Fruit fly (Drosophila melanogaster) whole organism, wandering third instar larva: Measurements from ENCODE around the gene Mf.
A peak's percentile ranks its signal among the peaks of the same experiment; 100 is the strongest.

ENCODE experiments used
- Abd-B ChIP-seq: fragments of >200 bp; optimal IDR thresholded peaks from 2 replicates; lab custom pipeline; 2017; ENCODE audit warnings: missing biosample characterization, missing genetic modification characterization
- CG32264 ChIP-seq: fragments of 200-800 bp; sonication (Bioruptor generic); optimal IDR thresholded peaks from 2 replicates; lab custom pipeline; 2016; ENCODE audit warnings: missing biosample characterization, missing genetic modification characterization
- CG9705 ChIP-seq: fragments of 200-800 bp; sonication (Bioruptor generic); optimal IDR thresholded peaks from 2 replicates; lab custom pipeline; 2018; ENCODE audit warnings: missing biosample characterization, mild to moderate bottlenecking, missing genetic modification characterization
- CrebA ChIP-seq: fragments of 200-800 bp; sonication (Bioruptor generic); optimal IDR thresholded peaks from 2 replicates; lab custom pipeline; 2016; ENCODE audit warnings: missing biosample characterization, mild to moderate bottlenecking, missing genetic modification characterization, borderline replicate concordance
- Dfd ChIP-seq: fragments of >200 bp; optimal IDR thresholded peaks from 2 replicates; lab custom pipeline; 2017; ENCODE audit warnings: missing biosample characterization, missing genetic modification characterization
- Dif ChIP-seq: fragments of 200-275, 200-300 bp; sonication (Bioruptor generic); optimal IDR thresholded peaks from 2 replicates; lab custom pipeline; 2018; ENCODE audit warnings: missing biosample characterization, missing genetic modification characterization; ENCODE audit not compliant: partially characterized antibody
- GATAd ChIP-seq: sonication (Bioruptor generic); optimal IDR thresholded peaks from 2 replicates; lab custom pipeline; 2016; ENCODE audit warnings: missing biosample characterization, missing genetic modification characterization
- HLH106 ChIP-seq: fragments of 200-800 bp; optimal IDR thresholded peaks from 3 replicates; lab custom pipeline; 2019; ENCODE audit warnings: missing biosample characterization, mild to moderate bottlenecking, missing genetic modification characterization, moderate library complexity
- Hnf4 ChIP-seq: fragments of 200-800 bp; sonication (Bioruptor generic); optimal IDR thresholded peaks from 2 replicates; lab custom pipeline; 2016; ENCODE audit warnings: missing biosample characterization, mild to moderate bottlenecking, missing genetic modification characterization
- Hr78 ChIP-seq: fragments of >200 bp; optimal IDR thresholded peaks from 2 replicates; lab custom pipeline; 2017; ENCODE audit warnings: missing biosample characterization, missing genetic modification characterization
- Hr83 ChIP-seq: fragments of 200-300 bp; sonication (Bioruptor generic); optimal IDR thresholded peaks from 2 replicates; lab custom pipeline; 2016; ENCODE audit warnings: missing biosample characterization, mild to moderate bottlenecking, missing genetic modification characterization, moderate library complexity; ENCODE audit not compliant: poor library complexity, severe bottlenecking
- Jra ChIP-seq: sonication (Bioruptor generic); optimal IDR thresholded peaks from 2 replicates; lab custom pipeline; 2016; ENCODE audit warnings: missing biosample characterization, missing genetic modification characterization
- Mio ChIP-seq: sonication (Bioruptor generic); optimal IDR thresholded peaks from 2 replicates; lab custom pipeline; 2016; ENCODE audit warnings: missing biosample characterization, missing genetic modification characterization
- Myc ChIP-seq: fragments of >200 bp; optimal IDR thresholded peaks from 2 replicates; lab custom pipeline; 2017
- N ChIP-seq: fragments of >200 bp; optimal IDR thresholded peaks from 2 replicates; lab custom pipeline; 2018; ENCODE audit warnings: missing biosample characterization, missing external identifiers, missing genetic modification characterization
- OdsH ChIP-seq: fragments of 200-800 bp; sonication (Bioruptor generic); optimal IDR thresholded peaks from 2 replicates; lab custom pipeline; 2016; ENCODE audit warnings: missing biosample characterization, mild to moderate bottlenecking, missing genetic modification characterization
- Rel ChIP-seq, 2 experiments: fragments of 200-800 bp; sonication (Bioruptor generic) in 1 of 2; optimal IDR thresholded peaks; 2 replicates in 1 of 2; 3 replicates in 1 of 2; lab custom pipeline; 2016 to 2019; ENCODE audit warnings: mild to moderate bottlenecking in 2 of 2, missing biosample characterization in 2 of 2, missing genetic modification characterization in 2 of 2, moderate library complexity in 1 of 2
- Sp1 ChIP-seq: fragments of 200-800 bp; sonication (Bioruptor generic); optimal IDR thresholded peaks from 3 replicates; lab custom pipeline; 2019; ENCODE audit warnings: missing biosample characterization, mild to moderate bottlenecking, missing genetic modification characterization, moderate library complexity
- Vsx2 ChIP-seq: fragments of 200-300, 225-300 bp; sonication (Bioruptor generic); optimal IDR thresholded peaks from 2 replicates; lab custom pipeline; 2018; ENCODE audit warnings: missing biosample characterization, missing genetic modification characterization; ENCODE audit not compliant: partially characterized antibody
- br ChIP-seq: fragments of 200-800 bp; sonication (Bioruptor generic); optimal IDR thresholded peaks from 2 replicates; lab custom pipeline; 2016; ENCODE audit warnings: missing biosample characterization, missing genetic modification characterization
- brk ChIP-seq: fragments of 200-800 bp; sonication (Bioruptor generic); optimal IDR thresholded peaks from 2 replicates; lab custom pipeline; 2016; ENCODE audit warnings: missing biosample characterization, mild to moderate bottlenecking, missing genetic modification characterization
- dl ChIP-seq, 2 experiments: fragments of 175-275, 200-275 bp in 1 of 2; fragments of 200-275 bp in 1 of 2; sonication (Bioruptor generic); optimal IDR thresholded peaks; lab custom pipeline; 2018; ENCODE audit warnings: mild to moderate bottlenecking in 2 of 2, missing biosample characterization in 2 of 2, missing genetic modification characterization in 2 of 2, moderate library complexity in 2 of 2; ENCODE audit not compliant: partially characterized antibody in 2 of 2, insufficient read depth in 1 of 2
- dmrt93B ChIP-seq: fragments of 200-800 bp; sonication (Bioruptor generic); optimal IDR thresholded peaks from 2 replicates; lab custom pipeline; 2018; ENCODE audit warnings: missing biosample characterization, mild to moderate bottlenecking, missing genetic modification characterization
- dsf ChIP-seq: sonication (Bioruptor generic); optimal IDR thresholded peaks from 2 replicates; lab custom pipeline; 2016; ENCODE audit warnings: missing biosample characterization, missing genetic modification characterization, borderline replicate concordance
- ey ChIP-seq: fragments of 200-800 bp; sonication (Bioruptor generic); optimal IDR thresholded peaks from 2 replicates; lab custom pipeline; 2016; ENCODE audit warnings: missing biosample characterization, missing genetic modification characterization
- foxo ChIP-seq, 2 experiments: fragments of 200-800 bp; sonication (Bioruptor generic); optimal IDR thresholded peaks; 2 replicates in 1 of 2; 3 replicates in 1 of 2; lab custom pipeline; 2016 to 2017; ENCODE audit warnings: missing biosample characterization in 2 of 2, missing genetic modification characterization in 2 of 2
- fru ChIP-seq: fragments of 200-800 bp; sonication (Bioruptor generic); optimal IDR thresholded peaks from 3 replicates; lab custom pipeline; 2016; ENCODE audit warnings: missing biosample characterization, mild to moderate bottlenecking, missing genetic modification characterization
- h ChIP-seq: fragments of 200-800 bp; sonication (Bioruptor generic); optimal IDR thresholded peaks from 3 replicates; lab custom pipeline; 2016; ENCODE audit warnings: missing biosample characterization, mild to moderate bottlenecking, missing genetic modification characterization
- jim ChIP-seq: fragments of 175-275, 200-325 bp; sonication (Bioruptor generic); optimal IDR thresholded peaks from 2 replicates; lab custom pipeline; 2016; ENCODE audit warnings: missing biosample characterization, mild to moderate bottlenecking, missing genetic modification characterization
- lola ChIP-seq: fragments of >200 bp; optimal IDR thresholded peaks from 2 replicates; lab custom pipeline; 2017; ENCODE audit warnings: missing biosample characterization, missing genetic modification characterization
- pan ChIP-seq: fragments of >200 bp; optimal IDR thresholded peaks from 2 replicates; lab custom pipeline; 2017
- psq ChIP-seq: fragments of 200-800 bp; sonication (Bioruptor generic); optimal IDR thresholded peaks from 3 replicates; lab custom pipeline; 2017; ENCODE audit warnings: missing biosample characterization, mild to moderate bottlenecking, missing genetic modification characterization, moderate library complexity
- rgr ChIP-seq: fragments of 200-800 bp; sonication (Bioruptor generic); optimal IDR thresholded peaks from 3 replicates; lab custom pipeline; 2016; ENCODE audit warnings: missing biosample characterization, mild to moderate bottlenecking, missing genetic modification characterization
- sage ChIP-seq: fragments of 200-800 bp; sonication (Bioruptor generic); optimal IDR thresholded peaks from 2 replicates; lab custom pipeline; 2016; ENCODE audit warnings: missing biosample characterization, mild to moderate bottlenecking, missing genetic modification characterization
- sv ChIP-seq: fragments of 200-800 bp; sonication (Bioruptor generic); optimal IDR thresholded peaks from 3 replicates; lab custom pipeline; 2016; ENCODE audit warnings: missing biosample characterization, missing genetic modification characterization
- usp ChIP-seq: fragments of >200 bp; optimal IDR thresholded peaks from 2 replicates; lab custom pipeline; 2017; ENCODE audit warnings: missing biosample characterization, missing genetic modification characterization
- woc ChIP-seq: sonication (Bioruptor generic); optimal IDR thresholded peaks from 2 replicates; lab custom pipeline; 2016; ENCODE audit warnings: missing biosample characterization, mild to moderate bottlenecking, missing genetic modification characterization

The Mf gene

dm6 chr3R:15181467-15181866, at the start of gene Mf:
Gene Mf, minus strand, starts transcription at chr3R:15181510.
- no peak for TF ChIP-seq rgr (GFP tag; lab: Kevin White, UChicago)
- no peak for TF ChIP-seq usp
- no peak for TF ChIP-seq Dif (GFP tag; lab: Kevin White, UChicago)
- no peak for TF ChIP-seq ey
- no peak for TF ChIP-seq HLH106 (tag; lab: Kevin White, UChicago)
- TF ChIP-seq brk = no peak
- TF ChIP-seq dl (GFP tag; optimal IDR thresholded peaks at IDR 0.05; lab: Kevin White, UChicago; ENCODE audit: insufficient read depth in 1 of 2, partially characterized antibody in 2 of 2) = no peak
- TF ChIP-seq psq = no peak
- TF ChIP-seq jim = no peak
- no peak for TF ChIP-seq Vsx2
- no peak for TF ChIP-seq Rel (GFP tag; optimal IDR thresholded peaks at IDR 0.05; lab: Kevin White, UChicago)
- TF ChIP-seq Rel (tag; optimal IDR thresholded peaks at IDR 0.05; lab: Kevin White, UChicago) = no peak
- TF ChIP-seq br = no peak
- no peak for TF ChIP-seq foxo (GFP tag; optimal IDR thresholded peaks at IDR 0.05; lab: Kevin White, UChicago)
- TF ChIP-seq dsf (GFP tag; lab: Kevin White, UChicago) = no peak

dm6 chr3R:15230285-15230684, 49.0 kb upstream of the Mf start, which contains the start of gene CG34316:
Gene CG34316, plus strand, starts transcription at chr3R:15230585.
- no peak for TF ChIP-seq OdsH (GFP tag; lab: Kevin White, UChicago)
- TF ChIP-seq Hr83 (GFP tag; lab: Kevin White, UChicago) = no peak
- no peak for TF ChIP-seq dsf (GFP tag; lab: Kevin White, UChicago)
- TF ChIP-seq Sp1 (GFP tag; lab: Kevin White, UChicago) = no peak
- no peak for TF ChIP-seq CrebA (GFP tag; lab: Kevin White, UChicago)
- no peak for TF ChIP-seq foxo (GFP tag; optimal IDR thresholded peaks at IDR 0.05; lab: Kevin White, UChicago)
- no peak for TF ChIP-seq Rel (GFP tag; optimal IDR thresholded peaks at IDR 0.05; lab: Kevin White, UChicago)
- TF ChIP-seq Rel (tag; optimal IDR thresholded peaks at IDR 0.05; lab: Kevin White, UChicago) = no peak
- no peak for TF ChIP-seq br
- TF ChIP-seq h = no peak
- TF ChIP-seq dmrt93B (GFP tag; lab: Kevin White, UChicago) = no peak
- no peak for TF ChIP-seq Mio (GFP tag; lab: Kevin White, UChicago)
- TF ChIP-seq sv = no peak
- TF ChIP-seq jim = no peak

- no peak for TF ChIP-seq Vsx2
- peak; percentile 99 for TF ChIP-seq ey
- TF ChIP-seq sv = peak; percentile 99
- TF ChIP-seq sage (GFP tag; lab: Kevin White, UChicago) = peak; percentile 99
- peak; percentile 99 for TF ChIP-seq Jra
- TF ChIP-seq Rel (GFP tag; optimal IDR thresholded peaks at IDR 0.05; lab: Kevin White, UChicago) = peak; percentile 91
- peak; percentile 99 for TF ChIP-seq Rel (tag; optimal IDR thresholded peaks at IDR 0.05; lab: Kevin White, UChicago)
- peak; percentile 100 for TF ChIP-seq HLH106 (tag; lab: Kevin White, UChicago)
- peak; percentile 100 for TF ChIP-seq fru (GFP tag; lab: Kevin White, UChicago)
- peak; percentile 99 for TF ChIP-seq Hr83 (GFP tag; lab: Kevin White, UChicago)
- TF ChIP-seq dmrt93B (GFP tag; lab: Kevin White, UChicago) = peak; percentile 100
- no peak for TF ChIP-seq Dif (GFP tag; lab: Kevin White, UChicago)
- peak; percentile 100 for TF ChIP-seq Sp1 (GFP tag; lab: Kevin White, UChicago)
- TF ChIP-seq lola = no peak
- TF ChIP-seq N (GFP tag; lab: Kevin White, UChicago) = no peak
- TF ChIP-seq jim = peak; percentile 89
- peak; percentile 99 for TF ChIP-seq GATAd (GFP tag; lab: Kevin White, UChicago)
- TF ChIP-seq woc (GFP tag; lab: Kevin White, UChicago) = peak; percentile 99
- TF ChIP-seq pan (lab: Kevin White, UChicago) = peak; percentile 91
- peak; percentile 99 for TF ChIP-seq br
- peak; percentile 48 for TF ChIP-seq Myc
- TF ChIP-seq brk = no peak
- TF ChIP-seq OdsH (GFP tag; lab: Kevin White, UChicago) = peak; percentile 100
- peak; percentile 99 for TF ChIP-seq psq
- peak; percentile 99 for TF ChIP-seq Dfd (GFP tag; lab: Kevin White, UChicago)
- peak; percentile 100 for TF ChIP-seq rgr (GFP tag; lab: Kevin White, UChicago)
- peak; percentile 100 for TF ChIP-seq h
- no peak for TF ChIP-seq Abd-B (GFP tag; lab: Kevin White, UChicago)
- no peak for TF ChIP-seq usp
- TF ChIP-seq CrebA (GFP tag; lab: Kevin White, UChicago) = no peak
- TF ChIP-seq dsf (GFP tag; lab: Kevin White, UChicago) = peak; percentile 98
- peak; percentile 100 for TF ChIP-seq Hnf4 (GFP tag; lab: Kevin White, UChicago)
- peak; percentile 99 for TF ChIP-seq CG32264 (GFP tag; lab: Kevin White, UChicago)
- TF ChIP-seq CG9705 (GFP tag; lab: Kevin White, UChicago) = peak; percentile 100
- no peak for TF ChIP-seq Hr78 (GFP tag; lab: Kevin White, UChicago)
- TF ChIP-seq Mio (GFP tag; lab: Kevin White, UChicago) = peak; percentile 96
- TF ChIP-seq foxo (GFP tag; optimal IDR thresholded peaks at IDR 0.05; lab: Kevin White, UChicago) = peak; percentile 97 to 100
Measured at dm6 chr3R:15229329-15229876, 48.1 kb upstream of the Mf start, which contains the start of the genes Art3 and mRpS10. Gene Art3, minus strand, starts transcription at chr3R:15229408. Gene mRpS10, plus strand, starts transcription at chr3R:15229665.
